Fruit fly (Drosophila melanogaster) whole organism, embryonic: ENCODE results near the gene CG9117.
A peak's percentile ranks its signal among the peaks of the same experiment; 100 is the strongest.

Experiments
- CG10565 ChIP-seq: fragments of 200-800 bp; sonication (Bioruptor generic); optimal IDR thresholded peaks from 3 replicates; lab custom pipeline; 2016; ENCODE audit warnings: missing biosample characterization, mild to moderate bottlenecking, missing genetic modification characterization
- CG11093 ChIP-seq: fragments of 200-800 bp; sonication (Bioruptor generic); IDR thresholded peaks from 3 replicates; pipeline ENCODE4 v1.3.6; 2022; ENCODE audit warnings: missing biosample characterization, missing genetic modification characterization
- CG12071 ChIP-seq: fragments of 200-800 bp; sonication (Bioruptor generic); optimal IDR thresholded peaks from 3 replicates; lab custom pipeline; 2018; ENCODE audit warnings: missing biosample characterization, mild to moderate bottlenecking, missing genetic modification characterization
- CG13424 ChIP-seq: fragments of 200-800 bp; sonication (Bioruptor generic); optimal IDR thresholded peaks from 2 replicates; lab custom pipeline; 2019; ENCODE audit warnings: missing biosample characterization, mild to moderate bottlenecking, missing genetic modification characterization, moderate library complexity
- CG13775 ChIP-seq: fragments of 200-800 bp; sonication (Bioruptor generic); optimal IDR thresholded peaks from 3 replicates; lab custom pipeline; 2017; ENCODE audit warnings: missing biosample characterization, mild to moderate bottlenecking, missing genetic modification characterization
- CG14710 ChIP-seq: fragments of 200-800 bp; sonication (Bioruptor generic); optimal IDR thresholded peaks from 3 replicates; lab custom pipeline; 2019; ENCODE audit warnings: missing biosample characterization, mild to moderate bottlenecking, missing genetic modification characterization, moderate library complexity
- CG15514 ChIP-seq: fragments of 200-800 bp; sonication (Bioruptor generic); optimal IDR thresholded peaks from 3 replicates; lab custom pipeline; 2017; ENCODE audit warnings: missing biosample characterization, missing genetic modification characterization, mild to moderate bottlenecking, moderate library complexity, missing genetic modification reagents
- CG17359 ChIP-seq: fragments of 200-800 bp; sonication (Bioruptor generic); optimal IDR thresholded peaks from 3 replicates; lab custom pipeline; 2018; ENCODE audit warnings: missing biosample characterization, mild to moderate bottlenecking, missing genetic modification characterization, moderate library complexity
- CG17612 ChIP-seq: fragments of 200-800 bp; sonication (Bioruptor generic); IDR thresholded peaks from 2 replicates; pipeline ENCODE4 v1.3.6; 2022; ENCODE audit warnings: missing biosample characterization, missing genetic modification characterization
- CG17912 ChIP-seq: fragments of 200-800 bp; sonication (Bioruptor generic); optimal IDR thresholded peaks from 2 replicates; lab custom pipeline; 2018; ENCODE audit warnings: missing biosample characterization, mild to moderate bottlenecking, missing genetic modification characterization
- CG2129 ChIP-seq: fragments of 200-800 bp; sonication (Bioruptor generic); IDR thresholded peaks from 2 replicates; pipeline ENCODE4 v1.3.6; 2022; ENCODE audit warnings: missing biosample characterization, missing genetic modification characterization; ENCODE audit not compliant: partially characterized antibody
- CG2875 ChIP-seq: fragments of 200-800 bp; sonication (Bioruptor generic); optimal IDR thresholded peaks from 2 replicates; lab custom pipeline; 2017; ENCODE audit warnings: missing biosample characterization, mild to moderate bottlenecking, missing genetic modification characterization, missing genetic modification reagents
- CG3065 ChIP-seq: fragments of 200-800 bp; sonication (Bioruptor generic); optimal IDR thresholded peaks from 2 replicates; lab custom pipeline; 2016; ENCODE audit warnings: missing biosample characterization, missing genetic modification characterization
- CG31441 ChIP-seq: fragments of 200-800 bp; sonication (Bioruptor generic); IDR thresholded peaks from 2 replicates; pipeline ENCODE4 v1.3.6; 2022; ENCODE audit warnings: missing biosample characterization, missing genetic modification characterization
- CG4360 ChIP-seq: fragments of 200-800 bp; sonication (Bioruptor generic); IDR thresholded peaks from 2 replicates; pipeline ENCODE4 v1.3.6; 2022; ENCODE audit warnings: missing biosample characterization, missing genetic modification characterization
- CG43689 ChIP-seq: fragments of 200-800 bp; sonication (Bioruptor generic); IDR thresholded peaks from 2 replicates; pipeline ENCODE4 v1.3.6; 2022; ENCODE audit warnings: missing biosample characterization, missing genetic modification characterization
- CG4404 ChIP-seq: fragments of 200-800 bp; sonication (Bioruptor generic); IDR thresholded peaks from 2 replicates; pipeline ENCODE4 v1.3.6; 2022; ENCODE audit warnings: missing biosample characterization, missing genetic modification characterization
- CG5245 ChIP-seq: fragments of 200-800 bp; sonication (Bioruptor generic); optimal IDR thresholded peaks from 3 replicates; lab custom pipeline; 2016; ENCODE audit warnings: missing biosample characterization, missing genetic modification characterization
- CG6254 ChIP-seq: fragments of 200-800 bp; sonication (Bioruptor generic); optimal IDR thresholded peaks from 3 replicates; lab custom pipeline; 2017; ENCODE audit warnings: mild to moderate bottlenecking, missing biosample characterization, missing genetic modification reagents, missing genetic modification characterization
- CG6654 ChIP-seq: fragments of 200-800 bp; sonication (Bioruptor generic); optimal IDR thresholded peaks from 2 replicates; lab custom pipeline; 2017; ENCODE audit warnings: missing biosample characterization, mild to moderate bottlenecking, missing genetic modification characterization
- D ChIP-seq, 2 experiments: fragments of 200-800 bp in 1 of 2; fragments of >200 bp in 1 of 2; sonication (Bioruptor generic) in 1 of 2; optimal IDR thresholded peaks; 2 replicates in 1 of 2; 3 replicates in 1 of 2; lab custom pipeline; 2017; ENCODE audit warnings: mild to moderate bottlenecking in 1 of 2, missing biosample characterization in 1 of 2, missing genetic modification characterization in 1 of 2, missing genetic modification reagents in 1 of 2
- ERR ChIP-seq: fragments of 200-800 bp; sonication (Bioruptor generic); optimal IDR thresholded peaks from 2 replicates; lab custom pipeline; 2016; ENCODE audit warnings: missing biosample characterization, missing genetic modification characterization
- Ets65A ChIP-seq: fragments of 200-800 bp; sonication (Bioruptor generic); peaks from one replicate; lab custom pipeline; 2016; ENCODE audit warnings: missing biosample characterization, missing genetic modification characterization
- GATAe ChIP-seq: fragments of 200-800 bp; sonication (Bioruptor generic); conservative IDR thresholded peaks from 2 replicates; pipeline ENCODE4 v1.3.6; 2022; ENCODE audit warnings: missing biosample characterization, missing genetic modification characterization
- Hsf ChIP-seq: fragments of 200-800 bp; sonication (Bioruptor generic); optimal IDR thresholded peaks from 3 replicates; lab custom pipeline; 2016; ENCODE audit warnings: missing biosample characterization, missing genetic modification characterization
- Jarid2 ChIP-seq: fragments of 200-800 bp; sonication (Bioruptor generic); optimal IDR thresholded peaks from 3 replicates; lab custom pipeline; 2017; ENCODE audit warnings: mild to moderate bottlenecking, missing biosample characterization, missing genetic modification reagents, missing genetic modification characterization
- NC2β ChIP-seq: fragments of 200-800 bp; sonication (Bioruptor generic); optimal IDR thresholded peaks from 2 replicates; lab custom pipeline; 2016; ENCODE audit warnings: missing biosample characterization, missing genetic modification characterization
- Nf-YB ChIP-seq: fragments of 200-800 bp; sonication (Bioruptor generic); optimal IDR thresholded peaks from 3 replicates; lab custom pipeline; 2019; ENCODE audit warnings: missing biosample characterization, mild to moderate bottlenecking, missing genetic modification characterization, moderate library complexity
- Ptx1 ChIP-seq: fragments of 200-800 bp; sonication (Bioruptor generic); IDR thresholded peaks from 2 replicates; pipeline ENCODE4 v1.3.6; 2022; ENCODE audit warnings: missing biosample characterization, missing genetic modification characterization
- Rx ChIP-seq: fragments of 200-800 bp; sonication (Bioruptor generic); IDR thresholded peaks from 2 replicates; pipeline ENCODE4 v1.3.6; 2022; ENCODE audit warnings: missing biosample characterization, missing genetic modification characterization
- Sin3A ChIP-seq: fragments of >200 bp; optimal IDR thresholded peaks from 2 replicates; lab custom pipeline; 2018
- Sry-δ ChIP-seq: fragments of 200-800 bp; sonication (Bioruptor generic); optimal IDR thresholded peaks from 2 replicates; lab custom pipeline; 2016; ENCODE audit warnings: missing biosample characterization, missing genetic modification characterization
- bab2 ChIP-seq: fragments of 200-800 bp; sonication (Bioruptor generic); optimal IDR thresholded peaks from 2 replicates; lab custom pipeline; 2016; ENCODE audit warnings: missing biosample characterization, missing genetic modification characterization
- bbx ChIP-seq: fragments of 200-800 bp; sonication (Bioruptor generic); IDR thresholded peaks from 2 replicates; pipeline ENCODE4 v1.3.6; 2022; ENCODE audit warnings: missing biosample characterization, missing genetic modification characterization; ENCODE audit not compliant: partially characterized antibody
- bowl ChIP-seq: fragments of 200-800 bp; sonication (Bioruptor generic); IDR thresholded peaks from 2 replicates; pipeline ENCODE4 v1.3.6; 2022; ENCODE audit warnings: missing biosample characterization, missing genetic modification characterization
- fd102C ChIP-seq: fragments of 200-800 bp; sonication (Bioruptor generic); optimal IDR thresholded peaks from 2 replicates; lab custom pipeline; 2018; ENCODE audit warnings: missing biosample characterization, mild to moderate bottlenecking, missing genetic modification characterization, moderate library complexity
- hb ChIP-seq: fragments of 200-800 bp; sonication (Bioruptor generic); IDR thresholded peaks from 3 replicates; pipeline ENCODE4 v1.3.6; 2022; ENCODE audit warnings: missing biosample characterization, missing genetic modification characterization; ENCODE audit not compliant: partially characterized antibody
- maf-S ChIP-seq: fragments of 200-800 bp; sonication (Bioruptor generic); optimal IDR thresholded peaks from 2 replicates; lab custom pipeline; 2016; ENCODE audit warnings: missing biosample characterization, missing genetic modification characterization
- otp ChIP-seq: fragments of 200-800 bp; sonication (Bioruptor generic); IDR thresholded peaks from 3 replicates; pipeline ENCODE4, ENCODE4 v1.3.6; 2022; ENCODE audit warnings: missing biosample characterization, missing genetic modification characterization
- seq ChIP-seq: fragments of 200-800 bp; sonication (Bioruptor generic); IDR thresholded peaks from 2 replicates; pipeline ENCODE4 v1.3.6; 2022; ENCODE audit warnings: missing biosample characterization, missing genetic modification characterization
- slbo ChIP-seq: fragments of 200-800 bp; sonication (Bioruptor generic); IDR thresholded peaks from 2 replicates; pipeline ENCODE4 v1.3.6; 2022; ENCODE audit warnings: missing biosample characterization, missing genetic modification characterization
- sr ChIP-seq: fragments of 200-800 bp; sonication (Bioruptor generic); IDR thresholded peaks from 3 replicates; pipeline ENCODE4 v1.3.6; 2022; ENCODE audit warnings: missing biosample characterization, missing genetic modification characterization
- stc ChIP-seq: fragments of 200-800 bp; sonication (Bioruptor generic); IDR thresholded peaks from 2 replicates; pipeline ENCODE4 v1.3.6; 2022; ENCODE audit warnings: missing biosample characterization, missing genetic modification characterization
- tio ChIP-seq: fragments of 200-800 bp; sonication (Bioruptor generic); optimal IDR thresholded peaks from 2 replicates; lab custom pipeline; 2017; ENCODE audit warnings: missing biosample characterization, missing genetic modification characterization, inconsistent platforms
- tll ChIP-seq, 2 experiments: fragments of 200-800 bp in 1 of 2; fragments of >200 bp in 1 of 2; sonication (Bioruptor generic) in 1 of 2; optimal IDR thresholded peaks; 2 replicates each; lab custom pipeline; 2017 to 2019; ENCODE audit warnings: missing biosample characterization in 2 of 2, missing genetic modification characterization in 2 of 2, mild to moderate bottlenecking in 1 of 2, moderate library complexity in 1 of 2
- trh ChIP-seq: fragments of 200-800 bp; sonication (Bioruptor generic); optimal IDR thresholded peaks from 2 replicates; lab custom pipeline; 2016; ENCODE audit warnings: missing biosample characterization, missing genetic modification characterization
- ttk ChIP-seq: fragments of 200-800 bp; sonication (Bioruptor generic); IDR thresholded peaks from 2 replicates; pipeline ENCODE4 v2.1.2; 2022; ENCODE audit warnings: missing biosample characterization, missing genetic modification characterization
- tx ChIP-seq: fragments of 200-800 bp; sonication (Bioruptor generic); optimal IDR thresholded peaks from 2 replicates; lab custom pipeline; 2016; ENCODE audit warnings: missing biosample characterization, missing genetic modification characterization
- vfl ChIP-seq: fragments of 200-800 bp; sonication (Bioruptor generic); optimal IDR thresholded peaks from 2 replicates; lab custom pipeline; 2016; ENCODE audit warnings: missing biosample characterization, missing genetic modification characterization
- zen ChIP-seq: fragments of 200-800 bp; sonication (Bioruptor generic); optimal IDR thresholded peaks from 3 replicates; lab custom pipeline; 2018; ENCODE audit warnings: missing biosample characterization, mild to moderate bottlenecking, missing genetic modification characterization, moderate library complexity
- zfh2 ChIP-seq: fragments of 200-800 bp; sonication (Bioruptor generic); optimal IDR thresholded peaks from 2 replicates; lab custom pipeline; 2016; ENCODE audit warnings: missing biosample characterization, missing genetic modification characterization

CG9117 gene

DNA sequence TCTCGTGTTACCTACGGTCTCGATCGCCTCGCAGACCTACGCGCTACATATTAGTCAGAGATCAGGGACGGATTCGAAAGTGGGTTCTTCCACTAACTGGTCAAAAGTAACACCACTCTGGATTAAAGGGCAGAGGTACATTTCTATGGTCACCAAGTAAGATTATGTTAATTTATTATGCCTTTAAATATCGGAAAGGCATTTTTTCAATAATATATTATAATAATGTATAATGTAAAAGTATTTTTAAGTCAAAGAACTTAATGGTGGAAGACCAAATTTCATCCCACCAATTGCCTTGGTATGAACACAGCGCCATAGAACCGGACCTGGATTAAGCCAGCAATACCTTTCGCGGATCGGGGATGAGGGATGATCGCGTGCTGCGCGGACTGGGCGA lies 14.9 kb downstream of the CG9117 start:
- no peak for TF ChIP-seq vfl
- TF ChIP-seq tx, result no peak
- no peak for TF ChIP-seq Nf-YB (GFP tag; lab: Kevin White, UChicago)
- no peak for TF ChIP-seq otp (GFP tag; lab: Robert Waterston, UW)
- TF ChIP-seq CG2875, result no peak
- no peak for TF ChIP-seq Hsf (GFP tag; lab: Kevin White, UChicago)
- TF ChIP-seq CG17612 (GFP tag; lab: Robert Waterston, UW), result no peak
- TF ChIP-seq CG14710 (tag; lab: Kevin White, UChicago), result peak; percentile 54
- TF ChIP-seq GATAe (GFP tag; lab: Robert Waterston, UW), result no peak
- no peak for TF ChIP-seq Sin3A
- TF ChIP-seq CG4404, result peak; percentile 68
- no peak for TF ChIP-seq Ets65A
- no peak for TF ChIP-seq CG6654 (GFP tag; lab: Kevin White, UChicago)
- no peak for TF ChIP-seq CG43689 (GFP tag; lab: Robert Waterston, UW)
- no peak for TF ChIP-seq maf-S (GFP tag; lab: Kevin White, UChicago)
- TF ChIP-seq bab2, result no peak
- TF ChIP-seq zen (tag; lab: Kevin White, UChicago), result peak; percentile 16
- no peak for TF ChIP-seq CG13775 (GFP tag; lab: Kevin White, UChicago)
- TF ChIP-seq ERR (GFP tag; lab: Kevin White, UChicago), result no peak
- no peak for TF ChIP-seq NC2β (GFP tag; lab: Kevin White, UChicago)
- no peak for TF ChIP-seq fd102C
- TF ChIP-seq CG15514, result no peak
- no peak for TF ChIP-seq trh (GFP tag; lab: Kevin White, UChicago)
- TF ChIP-seq bbx (GFP tag; lab: Robert Waterston, UW), result no peak
- TF ChIP-seq CG13424 (tag; lab: Kevin White, UChicago), result no peak
- TF ChIP-seq CG6254, result peak; percentile 1
- TF ChIP-seq CG10565 (GFP tag; lab: Kevin White, UChicago), result no peak
- no peak for TF ChIP-seq ttk
- no peak for TF ChIP-seq Jarid2 (GFP tag; lab: Kevin White, UChicago)
- TF ChIP-seq bowl (GFP tag; lab: Robert Waterston, UW), result no peak
- TF ChIP-seq CG2129 (GFP tag; lab: Robert Waterston, UW), result no peak
- TF ChIP-seq seq (GFP tag; lab: Robert Waterston, UW), result no peak
- no peak for TF ChIP-seq CG5245
- no peak for TF ChIP-seq tll (GFP tag; optimal IDR thresholded peaks at IDR 0.05; lab: Kevin White, UChicago)
- no peak for TF ChIP-seq Sry-δ (GFP tag; lab: Kevin White, UChicago)
- TF ChIP-seq sr, result no peak
- TF ChIP-seq Rx (GFP tag; lab: Robert Waterston, UW), result no peak
- no peak for TF ChIP-seq CG4360 (GFP tag; lab: Robert Waterston, UW)
- peak; percentile 18 for TF ChIP-seq CG17359 (tag; lab: Kevin White, UChicago)
- TF ChIP-seq zfh2 (GFP tag; lab: Kevin White, UChicago), result no peak
- TF ChIP-seq D (optimal IDR thresholded peaks at IDR 0.05; lab: Kevin White, UChicago), result no peak
- peak; percentile 10 for TF ChIP-seq D (GFP tag; optimal IDR thresholded peaks at IDR 0.05; lab: Kevin White, UChicago)
- no peak for TF ChIP-seq CG12071
- no peak for TF ChIP-seq hb (GFP tag; lab: Robert Waterston, UW)
- TF ChIP-seq slbo (GFP tag; lab: Robert Waterston, UW), result no peak
- TF ChIP-seq tio (GFP tag; lab: Kevin White, UChicago), result no peak
- no peak for TF ChIP-seq Ptx1 (GFP tag; lab: Robert Waterston, UW)
- TF ChIP-seq CG31441 (GFP tag; lab: Robert Waterston, UW), result peak; percentile 47; the same call in 1 of the 2 replicates
- no peak for TF ChIP-seq stc (GFP tag; lab: Robert Waterston, UW)
- TF ChIP-seq CG11093 (GFP tag; lab: Robert Waterston, UW), result no peak
- TF ChIP-seq CG3065 (GFP tag; lab: Kevin White, UChicago), result no peak
- no peak for TF ChIP-seq CG17912 (GFP tag; lab: Kevin White, UChicago)
